Fruit fly (Drosophila melanogaster) whole organism, larva: ENCODE data around the gene asp.
A peak's percentile ranks its signal among the peaks of the same experiment; 100 is the strongest.

ENCODE experiments used
- noc ChIP-seq: fragments of 200-800 bp; sonication (Bioruptor generic); optimal IDR thresholded peaks from 3 replicates; lab custom pipeline; 2019; ENCODE audit warnings: missing biosample characterization, mild to moderate bottlenecking, missing genetic modification characterization, moderate library complexity

Gene asp

dm6 chr3R:24753561-24754027, at the start of gene asp:
TSS of gene asp (plus strand) at chr3R:24753849.
- TF ChIP-seq noc (tag; lab: Kevin White, UChicago): no peak

DNA sequence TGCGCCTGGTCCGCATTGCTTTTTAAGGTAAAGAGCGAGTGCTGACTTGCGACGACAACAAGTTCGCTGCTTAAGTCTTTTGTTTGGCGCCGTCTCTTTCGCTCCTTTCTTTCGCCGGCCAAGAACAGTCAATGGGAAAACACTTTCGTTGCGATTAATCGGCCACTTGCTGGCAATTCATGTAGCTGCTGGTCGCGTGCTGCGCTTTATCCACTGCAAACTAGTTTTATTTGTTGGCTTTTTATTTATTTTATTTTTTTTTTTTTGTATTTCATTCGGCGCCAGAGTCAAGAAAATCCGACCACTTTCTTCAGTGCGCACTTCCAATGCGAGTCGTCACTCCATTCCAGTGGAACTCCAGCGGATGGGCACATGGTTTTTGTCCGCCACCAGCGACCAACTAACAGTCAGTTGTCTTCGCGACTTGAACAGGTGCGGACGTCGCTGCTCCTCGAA, 41.2 kb upstream of the asp start, which contains the start of the genes CG13627 and CG46316:
TSS of gene CG13627 (plus strand) at position 406 of the 456 bp plus-strand sequence.
TSS of gene CG46316 (plus strand) at position 406 of the 456 bp plus-strand sequence.
- no peak for TF ChIP-seq noc (tag; lab: Kevin White, UChicago)

- TF ChIP-seq noc (tag; lab: Kevin White, UChicago): no peak
Observed at dm6 chr3R:24717289-24717688, 36.4 kb upstream of the asp start, which contains the start of gene Polr2L. TSS of gene Polr2L (plus strand) at chr3R:24717511.

dm6 chr3R:24719314-24720290, 34.0 kb upstream of the asp start, which contains the start of the genes CG13630 and tok:
TSS of gene CG13630 (minus strand) at chr3R:24719364.
TSS of gene tok (plus strand) at chr3R:24719697.
- TF ChIP-seq noc (tag; lab: Kevin White, UChicago): no peak

DNA sequence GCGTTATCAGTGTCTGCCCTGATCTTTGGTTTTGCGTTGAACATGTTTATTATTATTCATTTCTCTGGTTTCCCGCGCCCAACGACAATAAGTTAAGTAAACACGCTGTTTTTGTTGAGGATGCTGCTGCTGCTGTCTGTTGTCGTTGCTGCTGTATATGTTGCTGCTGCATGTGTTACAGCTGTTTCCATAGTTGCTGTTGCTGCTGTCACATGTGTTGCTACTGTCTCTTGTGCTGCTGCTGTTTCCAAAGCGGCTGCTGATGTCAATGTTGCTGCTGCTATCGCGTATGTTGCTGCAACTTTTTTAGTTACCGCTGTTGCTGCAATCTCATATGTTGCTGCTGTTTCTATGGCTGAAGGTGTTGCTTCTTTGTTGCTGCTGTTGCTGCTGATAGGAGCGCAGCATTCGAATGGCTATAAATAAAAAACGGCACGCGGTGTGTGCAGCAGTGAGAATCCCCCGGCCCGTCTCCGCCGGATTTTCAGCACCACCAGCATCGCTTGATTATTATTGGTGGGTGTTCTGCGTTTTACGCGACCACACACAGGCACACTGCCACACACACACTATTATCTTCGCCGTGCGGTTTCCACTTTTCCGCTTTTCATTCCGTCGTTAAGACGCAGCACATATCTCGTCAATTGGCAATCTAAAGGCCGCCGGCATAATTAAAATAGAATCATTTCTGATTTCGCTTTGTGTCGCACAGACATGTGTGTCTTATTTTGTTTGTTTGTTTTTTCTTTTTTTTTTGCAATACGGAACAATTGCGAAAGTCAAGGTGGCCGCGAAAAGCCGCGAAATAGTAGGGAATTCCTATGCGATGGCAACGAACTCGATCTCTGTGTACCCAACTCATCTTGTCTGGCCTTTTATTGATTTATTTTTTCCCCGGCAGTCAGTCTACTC, 32.9 kb upstream of the asp start:
- no peak for TF ChIP-seq noc (tag; lab: Kevin White, UChicago)

dm6 chr3R:24726347-24726891, 27.2 kb upstream of the asp start:
- no peak for TF ChIP-seq noc (tag; lab: Kevin White, UChicago)

DNA sequence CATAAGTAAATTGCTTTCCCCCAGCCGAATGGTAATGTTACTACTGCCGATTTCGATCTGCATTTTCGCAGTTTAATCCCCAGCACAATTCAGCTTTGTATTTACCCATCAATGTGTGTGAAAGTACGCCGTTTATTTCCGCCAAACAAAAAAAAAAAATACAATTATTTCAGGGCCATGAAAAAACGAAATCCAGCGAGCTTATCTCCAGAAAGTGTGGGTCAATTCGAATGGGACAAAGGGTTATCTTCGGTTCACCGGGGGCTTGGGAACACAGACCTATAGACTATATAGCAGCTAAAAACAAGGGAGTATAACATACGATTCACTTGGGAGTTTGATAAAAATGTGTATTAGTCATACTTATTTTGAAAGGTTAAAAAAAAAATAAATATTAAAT, 26.6 kb upstream of the asp start:
- TF ChIP-seq noc (tag; lab: Kevin White, UChicago): no peak

DNA sequence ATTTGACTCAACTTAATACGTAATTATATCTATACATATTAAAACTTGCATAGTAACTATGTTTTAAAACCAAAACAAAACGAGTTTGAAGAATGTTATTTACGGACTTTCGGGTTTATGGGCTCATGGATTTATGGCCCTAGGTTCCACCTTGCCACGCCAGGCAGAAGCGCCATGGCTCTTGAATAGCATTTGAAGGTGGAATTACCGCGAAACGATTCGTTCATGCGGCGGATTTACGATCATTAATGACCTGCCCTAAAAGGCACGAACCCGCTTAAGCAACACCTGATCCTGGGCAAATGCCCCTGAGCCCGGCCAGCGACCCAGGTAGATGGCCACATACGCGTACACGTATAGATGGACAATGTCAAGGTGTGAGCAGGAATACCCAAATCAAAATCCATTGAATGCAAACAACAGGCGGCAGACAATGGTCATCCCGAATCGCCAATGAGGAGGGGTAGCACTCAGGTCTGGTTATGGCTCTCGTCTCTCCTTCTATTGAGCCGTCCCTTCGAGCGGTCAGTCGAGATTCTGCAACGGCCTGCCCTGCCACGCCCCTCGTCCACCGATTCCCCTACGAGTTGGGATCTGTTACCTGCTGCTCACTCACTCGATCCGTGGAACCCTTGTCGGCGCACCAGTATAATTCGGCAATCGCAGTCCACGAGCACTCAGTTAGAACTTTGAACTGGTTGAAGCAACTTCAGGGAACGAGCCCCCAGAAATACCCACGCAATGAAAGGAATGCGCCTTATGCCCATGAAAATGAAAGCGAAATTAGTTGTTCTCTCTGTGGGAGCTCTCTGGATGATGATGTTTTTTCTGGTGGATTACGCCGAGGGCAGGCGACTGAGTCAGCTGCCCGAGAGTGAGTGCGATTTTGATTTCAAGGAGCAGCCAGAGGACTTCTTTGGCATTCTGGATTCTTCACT, 4.3 kb upstream of the asp start, which contains the start of gene tld:
TSS of gene tld (plus strand) at position 677 of the 938 bp plus-strand sequence.
- no peak for TF ChIP-seq noc (tag; lab: Kevin White, UChicago)

DNA sequence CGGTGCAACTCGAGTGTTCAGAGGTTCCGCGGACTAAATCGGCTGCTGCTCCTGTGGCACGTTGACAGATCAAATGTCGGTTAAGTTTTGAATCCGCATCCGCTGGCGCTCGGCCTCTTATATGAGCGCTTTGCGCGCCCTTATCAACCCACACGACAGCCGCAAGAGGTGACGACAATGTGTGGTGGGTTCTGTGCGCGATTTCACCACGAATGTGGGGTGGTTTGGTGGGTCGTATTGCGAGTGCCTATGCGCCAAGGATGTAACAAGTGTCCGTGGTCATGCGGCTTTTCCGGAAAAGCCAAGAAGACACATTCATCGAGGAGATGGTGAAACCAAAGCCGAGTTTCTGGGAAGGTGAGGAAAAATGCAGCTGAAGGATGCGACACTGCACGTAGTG, 11.3 kb downstream of the asp start, which contains the start of gene AstA:
TSS of gene AstA (minus strand) at position 101 of the 400 bp plus-strand sequence.
- no peak for TF ChIP-seq noc (tag; lab: Kevin White, UChicago)

DNA sequence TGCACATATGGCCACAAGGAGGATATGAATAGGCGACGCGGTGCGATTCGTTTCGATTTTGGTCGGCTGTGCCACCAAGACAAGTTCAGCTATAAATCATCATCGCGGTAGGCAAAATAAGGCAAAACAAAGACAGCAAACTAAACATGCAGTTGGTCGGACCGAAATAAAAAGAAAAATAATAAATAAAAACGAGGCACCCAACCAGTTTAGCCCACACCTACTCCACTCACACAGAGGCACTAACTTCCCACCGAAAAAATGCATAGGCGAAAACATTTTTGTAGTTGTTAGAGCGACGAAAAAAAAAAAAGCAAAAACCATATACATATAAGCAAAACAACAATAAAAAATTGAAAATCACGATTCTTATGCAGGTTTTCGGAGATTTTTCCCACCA, 13.0 kb downstream of the asp start:
- no peak for TF ChIP-seq noc (tag; lab: Kevin White, UChicago)

- no peak for TF ChIP-seq noc (tag; lab: Kevin White, UChicago)
Observed at dm6 chr3R:24767667-24768340, 14.2 kb downstream of the asp start.

DNA sequence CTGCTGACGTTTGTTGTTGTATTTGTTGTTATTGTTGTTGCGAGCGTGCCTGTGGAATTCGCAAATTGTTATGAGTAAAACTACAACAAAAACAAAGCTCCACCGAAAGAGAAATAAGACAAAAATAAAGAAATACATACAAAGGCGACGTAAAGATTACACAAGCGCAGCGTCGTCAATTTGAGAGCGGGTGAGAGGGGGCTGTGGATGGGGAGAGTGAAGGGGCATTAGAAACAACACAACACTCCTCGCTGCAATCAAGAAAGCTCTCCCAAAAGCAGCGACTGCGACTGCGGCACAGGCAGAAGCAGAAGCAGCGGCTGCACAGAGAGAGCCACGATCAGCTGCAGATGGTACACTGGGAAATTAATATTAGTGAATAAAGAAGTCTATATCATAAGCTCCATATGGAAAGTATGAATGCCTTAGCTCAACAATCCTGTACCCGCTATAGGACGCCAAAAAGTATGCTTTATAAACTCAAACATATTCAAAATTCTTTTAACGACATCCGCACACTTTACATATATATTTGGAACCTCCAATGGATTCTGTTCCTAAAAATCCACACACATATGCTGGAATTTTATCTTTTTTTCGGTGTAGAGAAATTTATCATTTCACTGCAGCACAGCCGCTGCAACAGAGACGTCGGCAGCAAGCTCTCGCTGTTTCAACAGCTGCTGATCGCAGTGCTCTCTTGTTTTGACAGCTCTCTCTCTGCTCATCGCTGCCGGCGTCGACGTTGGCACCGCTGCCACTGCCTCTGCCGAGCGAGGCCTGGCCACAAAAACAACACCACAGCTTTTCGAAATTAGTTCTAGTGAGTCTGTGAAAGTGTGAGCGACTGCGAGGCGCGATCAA, 15.1 kb downstream of the asp start, which contains the start of gene CG13631:
TSS of gene CG13631 (plus strand) at position 814 of the 864 bp plus-strand sequence.
- peak; percentile 32 for TF ChIP-seq noc (tag; lab: Kevin White, UChicago)
